Fruit fly (Drosophila melanogaster): ENCODE measurements around the gene Las.

The Las gene

DNA sequence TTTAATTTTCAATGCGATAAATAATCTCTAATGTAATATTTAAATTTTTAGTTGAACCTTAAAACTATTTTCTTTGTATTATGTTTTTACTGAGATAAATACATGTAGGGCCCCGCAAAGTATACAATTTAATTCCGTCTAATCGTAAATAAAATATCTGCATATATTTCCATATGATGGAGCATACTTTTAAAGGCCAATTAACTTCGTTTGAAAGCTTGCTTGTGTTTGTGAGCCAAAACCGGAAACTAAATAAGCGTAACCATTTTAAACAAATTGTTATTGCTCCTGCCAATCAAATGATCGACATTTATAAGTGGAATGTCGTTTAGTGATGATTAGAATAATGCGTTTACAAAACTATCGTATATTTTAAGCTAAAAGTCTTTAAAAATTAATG lies 21.4 kb downstream of the Las start (continued):
- no peak for TF ChIP-seq CG7271 (tag; optimal IDR thresholded peaks at IDR 0.05)
- no peak for TF ChIP-seq CG3407 (GFP tag; optimal IDR thresholded peaks at IDR 0.05)
- TF ChIP-seq gsb (GFP tag; IDR thresholded peaks at IDR 0.05): no peak
- TF ChIP-seq CkIIα-i1 (GFP tag; IDR thresholded peaks at IDR 0.05): no peak
- TF ChIP-seq slp2 (GFP tag; optimal IDR thresholded peaks at IDR 0.05): no peak
- no peak for TF ChIP-seq CG2202 (tag; optimal IDR thresholded peaks at IDR 0.05)
- no peak for TF ChIP-seq hkb (optimal IDR thresholded peaks at IDR 0.05)
- 0 out of 2 replicates have a peak, but pooled peaks have one; percentile 20 for TF ChIP-seq hkb (GFP tag; IDR thresholded peaks at IDR 0.05)
- no peak for TF ChIP-seq dmrt11E (tag; optimal IDR thresholded peaks at IDR 0.05)

DNA sequence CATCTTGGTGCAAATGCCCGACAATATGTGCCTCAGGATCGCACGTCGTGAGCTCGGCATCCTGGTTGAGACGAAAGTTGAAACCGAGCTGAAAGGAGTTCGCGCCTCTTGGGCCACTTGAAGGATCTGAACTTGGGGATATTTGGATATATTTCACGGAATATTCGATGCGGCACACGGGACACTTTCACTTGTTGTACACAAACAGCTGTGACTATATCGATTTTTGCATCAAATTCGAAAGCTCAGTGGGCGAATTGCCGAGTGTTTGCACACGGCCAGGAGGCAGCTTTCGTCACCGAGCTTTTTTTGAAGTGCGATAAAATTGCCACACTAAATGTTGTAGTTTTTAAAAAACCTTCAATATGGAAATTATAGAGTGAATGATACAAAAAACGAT lies 21.8 kb downstream of the Las start, which contains the start of gene CG13248:
CG13248 (minus strand) TSS at position 222 of the 400 bp plus-strand sequence.
- TF ChIP-seq CG4820 (GFP tag; optimal IDR thresholded peaks at IDR 0.05) (no peak), Hr51 (GFP tag; optimal IDR thresholded peaks at IDR 0.05) (no peak), crp (GFP tag; optimal IDR thresholded peaks at IDR 0.05) (peak in 1 of 2 experiments; percentile 15), onecut (GFP tag; IDR thresholded peaks at IDR 0.05) (peak; percentile 95), CG2120 (GFP tag; optimal IDR thresholded peaks at IDR 0.05) (no peak), scrt (GFP tag; optimal IDR thresholded peaks at IDR 0.05) (peak; percentile 63), CG15073 (GFP tag; optimal IDR thresholded peaks at IDR 0.05) (no peak), Mrtf (GFP tag; IDR thresholded peaks at IDR 0.05) (no peak), ewg (GFP tag; optimal IDR thresholded peaks at IDR 0.05) (no peak), bab2 (GFP tag; optimal IDR thresholded peaks at IDR 0.05) (no peak), CG13123 (GFP tag; optimal IDR thresholded peaks at IDR 0.05) (no peak), MBD-R2 (GFP tag; IDR thresholded peaks at IDR 0.05) (peak; percentile 22; the same call in 1 of the 2 replicates), CG2199 (GFP tag; IDR thresholded peaks at IDR 0.05) (0 out of 3 replicates have a peak, but pooled peaks have one; percentile 4), BEAF-32 (GFP tag; optimal IDR thresholded peaks at IDR 0.05) (no peak)

DNA sequence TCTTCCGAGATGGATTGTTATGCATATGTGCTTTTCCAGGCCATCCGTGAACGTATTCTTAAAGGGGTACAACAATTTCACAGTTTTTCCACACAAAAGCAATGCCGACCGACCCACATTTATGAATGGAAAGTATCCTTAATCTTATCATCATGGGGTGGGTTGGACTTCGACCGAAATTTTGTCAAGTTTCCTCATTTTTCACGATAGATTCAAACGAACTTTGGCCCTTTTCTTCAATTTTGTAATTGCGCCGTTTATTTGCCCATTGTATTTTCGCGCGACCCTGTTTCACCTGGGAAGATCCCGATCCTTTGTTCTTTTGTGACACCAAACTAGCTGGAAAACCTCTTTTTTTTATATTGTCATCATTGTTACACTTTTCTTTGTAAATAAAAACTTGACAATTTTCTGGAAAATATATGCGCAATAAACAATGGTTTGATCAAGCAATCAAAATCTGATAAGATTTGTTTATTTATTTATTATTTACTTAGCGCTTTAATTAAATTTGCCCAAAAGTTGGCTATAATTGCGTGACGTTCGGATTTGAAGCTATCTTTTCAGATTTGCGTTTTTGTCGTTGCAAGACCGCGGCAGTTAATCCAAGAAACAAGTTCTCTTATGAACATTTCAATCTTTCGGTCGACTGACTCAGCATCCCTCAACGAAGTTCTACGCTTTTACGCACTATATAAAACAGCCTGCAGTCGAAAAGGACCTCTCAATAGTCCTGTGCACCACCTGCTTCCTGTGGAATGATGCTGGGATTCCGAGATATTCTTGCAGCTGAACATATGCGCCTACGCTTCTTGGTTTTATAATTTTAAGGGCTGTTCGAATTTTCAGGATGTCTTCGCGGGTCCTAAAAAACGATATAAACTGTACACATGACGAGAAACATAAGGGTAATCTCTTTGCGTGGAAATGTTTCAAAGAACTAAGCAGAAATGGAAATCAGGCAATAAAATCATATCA lies 25.9 kb downstream of the Las start:
- TF ChIP-seq Sox100B (GFP tag; optimal IDR thresholded peaks at IDR 0.05) (peak; percentile 29), CG8924 (tag; optimal IDR thresholded peaks at IDR 0.05) (peak; percentile 18), sd (tag; optimal IDR thresholded peaks at IDR 0.05) (no peak), nom (GFP tag; optimal IDR thresholded peaks at IDR 0.05) (no peak), insv (GFP tag; optimal IDR thresholded peaks at IDR 0.05) (no peak), ewg (GFP tag; optimal IDR thresholded peaks at IDR 0.05) (no peak), grau (tag; optimal IDR thresholded peaks at IDR 0.05) (no peak), HLH4C (GFP tag; IDR thresholded peaks at IDR 0.05; ENCODE audit: partially characterized antibody) (no peak), CG17568 (GFP tag; optimal IDR thresholded peaks at IDR 0.05) (peak; percentile 73), CoRest (tag; optimal IDR thresholded peaks at IDR 0.05) (no peak), salm (tag; optimal IDR thresholded peaks at IDR 0.05) (peak; percentile 67), CG17612 (GFP tag; IDR thresholded peaks at IDR 0.05) (no peak), CG18764 (GFP tag; optimal IDR thresholded peaks at IDR 0.05) (no peak), CG15269 (tag; optimal IDR thresholded peaks at IDR 0.05) (peak; percentile 25), sens (GFP tag) (peak; percentile 66), NK7.1 (GFP tag; optimal IDR thresholded peaks at IDR 0.05) (no peak), trem (tag; optimal IDR thresholded peaks at IDR 0.05) (no peak), CG9797 (GFP tag; optimal IDR thresholded peaks at IDR 0.05) (no peak), CG34224 (GFP tag; IDR thresholded peaks at IDR 0.05; ENCODE audit: partially characterized antibody) (no peak), klu (GFP tag; IDR thresholded peaks at IDR 0.05) (no peak), schlank (tag; optimal IDR thresholded peaks at IDR 0.05) (peak; percentile 36), CG9437 (GFP tag; optimal IDR thresholded peaks at IDR 0.05) (no peak), slbo (GFP tag; IDR thresholded peaks at IDR 0.05) (no peak), CG2202 (tag; optimal IDR thresholded peaks at IDR 0.05) (no peak), lmd (GFP tag; IDR thresholded peaks at IDR 0.05) (no peak)

Data from whole organism, embryonic.